Worm (Caenorhabditis elegans) whole organism, early embryonic: Measurements from ENCODE around the gene K09G1.1.

Experiments used
- F13C5.2 ChIP-seq: sonication (generic microtip); optimal IDR thresholded peaks from 2 replicates; lab custom pipeline; 2017; ENCODE audit warnings: mild to moderate bottlenecking, missing genetic modification characterization, inconsistent platforms, missing compliant biosample characterization
- ama-1 ChIP-seq: fragments of 150-350 bp; optimal IDR thresholded peaks from 2 replicates; lab custom pipeline; 2014
- ceh-36 ChIP-seq: sonication (generic microtip); optimal IDR thresholded peaks from 2 replicates; lab custom pipeline; 2016; ENCODE audit warnings: missing genetic modification characterization, inconsistent platforms, missing compliant biosample characterization
- pes-1 ChIP-seq: fragments of 200-800 bp; sonication (Bioruptor generic); IDR thresholded peaks from 2 replicates; pipeline ENCODE4 v1.3.6; 2022; ENCODE audit warnings: missing genetic modification reagents, missing genetic modification characterization, missing compliant biosample characterization
- scrt-1 ChIP-seq: fragments of 200-800 bp; sonication (Bioruptor generic); IDR thresholded peaks from 2 replicates; pipeline ENCODE4 v1.3.6; 2022; ENCODE audit warnings: missing genetic modification characterization, missing compliant biosample characterization

ce11 chrV:9584263-9584662 lies 918 bp downstream of the K09G1.1 start:
- no peak for TF ChIP-seq ceh-36 (tag; lab: Kevin White, UChicago)
- TF ChIP-seq F13C5.2 = no peak
- TF ChIP-seq scrt-1 = no peak
- no peak for TF ChIP-seq ama-1
- TF ChIP-seq pes-1 (GFP tag; lab: Robert Waterston, UW) = no peak
